Worm (Caenorhabditis elegans) whole organism, L3 larva: ENCODE measurements around the gene C56C10.6.
A peak's percentile ranks its signal among the peaks of the same experiment; 100 is the strongest.

Experiments
- R02D3.7 ChIP-seq: fragments of 150-350 bp; optimal IDR thresholded peaks from 2 replicates; lab custom pipeline; 2014; ENCODE audit warnings: missing biosample characterization, missing genetic modification characterization
- aly-2 ChIP-seq: fragments of 150-350 bp; optimal IDR thresholded peaks from 2 replicates; lab custom pipeline; 2014; ENCODE audit warnings: missing biosample characterization, missing genetic modification characterization
- ama-1 ChIP-seq: fragments of 150-350 bp; optimal IDR thresholded peaks from 2 replicates; lab custom pipeline; 2018
- ceh-9 ChIP-seq: sonication (generic microtip); optimal IDR thresholded peaks from 2 replicates; lab custom pipeline; 2018; ENCODE audit warnings: missing biosample characterization, missing genetic modification characterization
- daf-12 ChIP-seq: fragments of 150-350 bp; optimal IDR thresholded peaks from 2 replicates; lab custom pipeline; 2014; ENCODE audit warnings: missing biosample characterization, missing genetic modification reagents, missing genetic modification characterization
- egl-27 ChIP-seq: sonication (generic microtip); optimal IDR thresholded peaks from 4 replicates; lab custom pipeline; 2017; ENCODE audit warnings: missing biosample characterization, missing genetic modification reagents, missing genetic modification characterization
- elt-1 ChIP-seq: fragments of 150-350 bp; optimal IDR thresholded peaks from 2 replicates; lab custom pipeline; 2014; ENCODE audit warnings: missing biosample characterization, missing genetic modification characterization
- elt-2 ChIP-seq: sonication (generic microtip); optimal IDR thresholded peaks from 2 replicates; lab custom pipeline; 2016; ENCODE audit warnings: missing genetic modification reagents, mild to moderate bottlenecking, missing genetic modification characterization, missing compliant biosample characterization
- elt-3 ChIP-seq, 3 experiments: fragments of 150-350 bp in 1 of 3; sonication (generic microtip) in 2 of 3; optimal IDR thresholded peaks; 2 replicates in 2 of 3; 4 replicates in 1 of 3; lab custom pipeline; 2014 to 2017; ENCODE audit warnings: missing biosample characterization in 3 of 3, missing genetic modification characterization in 3 of 3
- eor-1 ChIP-seq, 2 experiments: fragments of 150-350 bp; optimal IDR thresholded peaks; 2 replicates each; lab custom pipeline; 2014 to 2018; ENCODE audit warnings: missing biosample characterization in 2 of 2, missing genetic modification characterization in 2 of 2
- fkh-10 ChIP-seq: sonication (generic microtip); optimal IDR thresholded peaks from 2 replicates; lab custom pipeline; 2017; ENCODE audit warnings: missing biosample characterization, missing genetic modification reagents, missing genetic modification characterization
- hmg-11 ChIP-seq: sonication (generic microtip); optimal IDR thresholded peaks from 2 replicates; lab custom pipeline; 2016; ENCODE audit warnings: missing genetic modification characterization, missing compliant biosample characterization
- jun-1 ChIP-seq: fragments of 150-350 bp; optimal IDR thresholded peaks from 2 replicates; lab custom pipeline; 2014; ENCODE audit warnings: missing biosample characterization, missing genetic modification reagents, missing genetic modification characterization
- lin-15B ChIP-seq: fragments of 150-350 bp; optimal IDR thresholded peaks from 2 replicates; lab custom pipeline; 2014; ENCODE audit warnings: missing biosample characterization, missing genetic modification characterization
- lin-39 ChIP-seq: fragments of 150-350 bp; optimal IDR thresholded peaks from 2 replicates; lab custom pipeline; 2018; ENCODE audit warnings: missing biosample characterization, missing genetic modification reagents, missing genetic modification characterization
- mml-1 ChIP-seq: fragments of 150-350 bp; sonication (generic microtip); optimal IDR thresholded peaks from 3 replicates; lab custom pipeline; 2014; ENCODE audit warnings: missing biosample characterization, missing genetic modification characterization
- nfya-1 ChIP-seq: sonication (generic microtip); optimal IDR thresholded peaks from 2 replicates; lab custom pipeline; 2017; ENCODE audit warnings: missing genetic modification characterization, mild to moderate bottlenecking, missing compliant biosample characterization, antibody characterized with exemption, moderate library complexity; ENCODE audit not compliant: insufficient read depth
- nhr-11 ChIP-seq: fragments of 150-350 bp; optimal IDR thresholded peaks from 2 replicates; lab custom pipeline; 2014; ENCODE audit warnings: missing biosample characterization, missing genetic modification characterization
- nhr-23 ChIP-seq: fragments of 150-350 bp; optimal IDR thresholded peaks from 2 replicates; lab custom pipeline; 2014; ENCODE audit warnings: missing biosample characterization, missing genetic modification reagents, missing genetic modification characterization
- nhr-237 ChIP-seq: fragments of 150-350 bp; optimal IDR thresholded peaks from 2 replicates; lab custom pipeline; 2014; ENCODE audit warnings: missing biosample characterization, missing genetic modification characterization
- nhr-43 ChIP-seq: sonication (generic microtip); optimal IDR thresholded peaks from 2 replicates; lab custom pipeline; 2016; ENCODE audit warnings: mild to moderate bottlenecking, missing genetic modification characterization, missing compliant biosample characterization; ENCODE audit not compliant: poor library complexity, severe bottlenecking
- nhr-67 ChIP-seq: fragments of 150-350 bp; optimal IDR thresholded peaks from 2 replicates; lab custom pipeline; 2014; ENCODE audit warnings: missing biosample characterization, missing genetic modification characterization
- pha-4 ChIP-seq: fragments of 150-350 bp; optimal IDR thresholded peaks from 2 replicates; lab custom pipeline; 2014; ENCODE audit warnings: missing biosample characterization, missing genetic modification reagents, missing genetic modification characterization
- sea-2 ChIP-seq: fragments of 150-350 bp; sonication (generic microtip); optimal IDR thresholded peaks from 4 replicates; lab custom pipeline; 2014; ENCODE audit warnings: missing biosample characterization, missing genetic modification reagents, missing genetic modification characterization
- skn-1 ChIP-seq: fragments of 150-350 bp; optimal IDR thresholded peaks from 2 replicates; lab custom pipeline; 2014; ENCODE audit warnings: missing biosample characterization, missing genetic modification characterization
- snpc-4 ChIP-seq: fragments of 150-350 bp; optimal IDR thresholded peaks from 2 replicates; lab custom pipeline; 2014; ENCODE audit warnings: missing biosample characterization, missing genetic modification characterization
- tbx-2 ChIP-seq: sonication (generic microtip); optimal IDR thresholded peaks from 2 replicates; lab custom pipeline; 2016; ENCODE audit warnings: mild to moderate bottlenecking, missing genetic modification characterization, missing compliant biosample characterization
- unc-39 ChIP-seq: sonication (generic microtip); optimal IDR thresholded peaks from 4 replicates; lab custom pipeline; 2017; ENCODE audit warnings: missing biosample characterization, missing genetic modification characterization
- unc-62 ChIP-seq: fragments of 150-350 bp; sonication (generic microtip); optimal IDR thresholded peaks from 4 replicates; lab custom pipeline; 2014; ENCODE audit warnings: missing biosample characterization, missing genetic modification reagents, missing genetic modification characterization
- zag-1 ChIP-seq: fragments of 150-350 bp; optimal IDR thresholded peaks from 2 replicates; lab custom pipeline; 2014; ENCODE audit warnings: missing biosample characterization, missing genetic modification characterization
- ztf-11 ChIP-seq: fragments of 150-350 bp; optimal IDR thresholded peaks from 2 replicates; lab custom pipeline; 2014; ENCODE audit warnings: missing biosample characterization, missing genetic modification characterization
- ztf-4 ChIP-seq: fragments of 150-350 bp; optimal IDR thresholded peaks from 2 replicates; lab custom pipeline; 2014; ENCODE audit warnings: missing biosample characterization, missing genetic modification characterization

C56C10.6 gene

DNA sequence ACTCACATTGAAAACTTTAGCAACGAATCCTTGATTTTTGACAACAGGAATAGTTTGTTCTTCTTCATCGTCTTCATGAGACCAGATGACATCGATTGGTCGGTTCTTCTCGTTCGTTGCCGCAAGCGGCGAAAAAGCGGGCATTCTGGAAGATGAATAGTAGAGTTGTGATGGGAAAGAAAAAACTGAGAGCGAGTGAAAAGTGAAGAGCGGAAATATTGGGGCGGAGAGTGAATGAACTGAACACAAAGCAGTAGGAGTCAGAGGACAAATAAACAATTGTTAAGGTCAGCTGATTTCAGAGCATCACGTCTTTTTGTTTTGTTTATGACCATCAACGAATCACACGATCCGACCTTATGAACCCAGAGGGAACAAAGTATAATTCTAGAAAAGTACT is 19.8 kb downstream of the C56C10.6 start, which contains the start of gene F18C5.10 (continued):
- TF ChIP-seq nhr-67 (tag; lab: Kevin White, UChicago) (no peak), ceh-9 (tag; lab: Kevin White, UChicago) (no peak), skn-1 (tag; lab: Kevin White, UChicago) (no peak), nhr-43 (tag; lab: Kevin White, UChicago) (no peak), lin-39 (tag; lab: Kevin White, UChicago) (peak; percentile 6), nhr-237 (tag; lab: Kevin White, UChicago) (no peak), sea-2 (GFP tag; lab: Kevin White, UChicago) (no peak)

DNA sequence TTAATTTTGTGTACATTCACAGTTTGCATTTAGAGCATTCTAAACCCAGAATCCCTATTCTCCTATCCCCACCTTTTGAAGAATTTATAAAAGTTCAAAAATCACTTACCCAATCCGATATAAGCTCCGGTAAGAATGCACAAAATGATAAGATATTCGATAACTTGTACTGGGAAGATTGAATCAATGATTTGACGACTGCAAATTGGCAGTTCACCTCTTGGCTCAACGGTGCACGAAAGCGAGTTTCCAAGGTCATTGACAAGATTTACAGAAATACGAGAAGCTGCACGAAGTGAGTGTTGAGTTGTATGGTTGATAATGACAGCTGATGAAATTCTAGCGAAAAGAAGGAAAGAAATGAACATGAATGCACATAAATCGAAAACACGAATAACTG is 20.8 kb downstream of the C56C10.6 start:
- TF ChIP-seq ceh-9 (tag; lab: Kevin White, UChicago), result no peak
- TF ChIP-seq daf-12, result no peak

DNA sequence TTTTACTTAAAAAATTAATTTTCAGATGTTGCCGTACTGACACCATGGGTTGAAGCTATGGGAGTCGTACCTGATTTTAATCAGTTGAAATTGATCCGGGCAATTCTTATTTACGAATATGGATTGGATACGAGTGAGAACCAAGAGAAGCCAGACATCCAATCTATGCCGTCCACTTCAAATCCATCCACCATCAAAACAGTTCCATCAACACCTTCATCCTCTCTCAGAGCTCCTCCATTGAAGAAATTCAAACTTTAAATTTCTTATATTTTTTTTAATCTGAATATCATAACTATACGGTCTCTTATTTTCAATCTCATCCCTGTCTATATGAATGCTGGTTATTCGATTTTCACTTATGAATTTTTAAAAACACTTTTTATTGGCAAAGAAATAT is 22.2 kb downstream of the C56C10.6 start:
- TF ChIP-seq pha-4 (tag; lab: Kevin White, UChicago) (peak; percentile 43), ama-1 (lab: Kevin White, UChicago) (peak; percentile 43), aly-2 (tag; lab: Kevin White, UChicago) (no peak)
- TF ChIP-seq, all 47 proteins: peak for 2

DNA sequence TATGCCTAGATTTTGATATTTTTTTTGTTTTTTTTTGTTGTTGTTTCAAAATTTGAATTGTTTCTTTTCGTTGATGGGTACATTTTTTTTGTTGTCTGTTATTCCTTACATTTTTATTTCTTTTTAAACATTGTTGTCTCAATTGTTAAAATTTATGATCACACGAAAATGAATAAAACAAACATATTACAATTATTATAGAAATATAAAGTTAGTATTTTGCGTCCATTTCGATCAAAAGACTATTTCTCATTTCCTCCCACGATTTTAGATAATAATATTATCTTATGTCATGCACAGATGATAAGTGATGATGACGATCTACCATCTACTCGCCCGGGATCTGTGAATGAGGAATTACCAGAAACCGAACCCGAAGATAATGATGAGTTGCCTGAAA is 26.5 kb downstream of the C56C10.6 start, which contains the start of gene wrn-1:
TSS of gene wrn-1 (plus strand) at position 301 of the 400 bp plus-strand sequence.
- TF ChIP-seq unc-62 (GFP tag; lab: Kevin White, UChicago) (no peak), zag-1 (tag; lab: Kevin White, UChicago) (no peak), nhr-11 (tag; lab: Kevin White, UChicago) (no peak), eor-1 (tag; optimal IDR thresholded peaks at IDR 0.05; lab: Kevin White, UChicago) (no peak), jun-1 (tag; lab: Kevin White, UChicago) (no peak), nhr-237 (tag; lab: Kevin White, UChicago) (no peak), pha-4 (tag; lab: Kevin White, UChicago) (no peak), hmg-11 (no peak), ceh-9 (tag; lab: Kevin White, UChicago) (no peak), skn-1 (tag; lab: Kevin White, UChicago) (no peak), tbx-2 (tag; lab: Kevin White, UChicago) (no peak), nhr-23 (no peak), unc-39 (tag; lab: Kevin White, UChicago) (no peak), fkh-10 (GFP tag; lab: Kevin White, UChicago) (no peak), elt-3 (tag; optimal IDR thresholded peaks at IDR 0.05; lab: Kevin White, UChicago) (no peak), ztf-4 (no peak), lin-39 (tag; lab: Kevin White, UChicago) (no peak), nhr-43 (tag; lab: Kevin White, UChicago) (no peak), ama-1 (lab: Kevin White, UChicago) (no peak), mml-1 (no peak)

DNA sequence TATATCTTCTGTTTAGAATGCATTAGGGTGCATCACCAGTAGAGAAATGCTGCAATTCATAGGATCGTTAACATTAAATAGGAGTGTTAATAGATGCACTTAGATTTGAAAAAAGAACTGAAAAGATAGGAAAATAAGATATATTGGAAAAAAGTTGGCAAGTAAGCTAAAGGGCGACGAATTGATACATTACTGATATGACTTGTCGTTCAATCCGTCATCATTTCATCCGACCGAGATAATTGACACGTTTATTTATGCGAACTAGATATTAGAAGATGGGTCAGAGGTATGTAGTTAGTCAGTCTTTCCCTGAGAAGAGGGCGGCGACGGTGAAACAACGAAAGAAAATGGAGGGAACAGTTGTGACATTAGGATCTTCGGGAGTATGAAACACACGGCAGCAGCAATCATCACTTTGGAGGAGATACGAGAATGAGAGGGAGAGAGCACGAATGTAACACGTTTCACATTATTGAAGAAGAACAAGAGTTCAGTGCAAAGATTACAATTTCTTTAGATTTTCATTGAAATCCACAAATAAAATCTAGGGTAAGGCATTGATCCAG is 36.2 kb downstream of the C56C10.6 start, which contains the start of gene lron-15:
TSS of gene lron-15 (minus strand) at position 51 of the 569 bp plus-strand sequence.
- TF ChIP-seq daf-12 (no peak), ztf-11 (tag; lab: Kevin White, UChicago) (no peak), egl-27 (tag; lab: Kevin White, UChicago) (no peak)
- TF ChIP-seq, all 47 proteins: peak for 0

DNA sequence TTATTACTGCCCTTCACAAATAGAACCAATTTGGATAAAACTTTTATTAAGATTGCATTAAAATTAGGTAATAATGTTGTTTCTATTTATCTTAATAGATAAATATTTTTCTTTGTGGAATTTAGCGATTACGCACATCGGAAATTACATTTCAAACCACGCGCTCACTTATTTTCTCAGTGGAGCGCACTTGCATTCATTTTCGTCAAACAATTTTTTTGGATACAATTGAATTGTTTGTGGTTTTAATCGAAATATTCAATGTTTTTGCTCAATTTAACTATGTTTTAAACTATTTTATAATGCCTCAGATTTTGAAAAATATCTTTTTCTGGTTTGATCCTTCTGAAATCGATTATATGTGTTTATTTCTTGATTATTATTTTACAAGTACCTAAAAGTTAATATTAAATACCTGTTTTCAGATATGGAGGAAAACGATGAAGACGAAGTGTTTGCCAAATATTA is 45.1 kb downstream of the C56C10.6 start, which contains the start of gene utp-20:
TSS of gene utp-20 (plus strand) at position 418 of the 468 bp plus-strand sequence.
- TF ChIP-seq jun-1 (tag; lab: Kevin White, UChicago) (no peak), skn-1 (tag; lab: Kevin White, UChicago) (peak; percentile 31), nhr-43 (tag; lab: Kevin White, UChicago) (no peak), R02D3.7 (tag; lab: Kevin White, UChicago) (no peak), lin-15B (peak; percentile 59), nfya-1 (peak; percentile 58), nhr-67 (tag; lab: Kevin White, UChicago) (no peak), elt-2 (tag; lab: Kevin White, UChicago) (no peak), nhr-23 (peak; percentile 49), hmg-11 (no peak), elt-1 (tag; lab: Kevin White, UChicago) (no peak), snpc-4 (tag; lab: Kevin White, UChicago) (peak; percentile 42)
